Worm (Caenorhabditis elegans) whole organism, L4/young adult: ENCODE measurements around the gene nuo-3.
"Not testable (repeated sequence)": the region's sequence is repeated elsewhere in the genome, so short reads cannot be mapped to it uniquely, and the experiment has no call there.

Source experiments
- W03F9.2 ChIP-seq: fragments of 150-350 bp; optimal IDR thresholded peaks from 2 replicates; lab custom pipeline; 2014; ENCODE audit warnings: missing biosample characterization, missing genetic modification characterization
- dao-5 ChIP-seq: sonication (generic microtip); optimal IDR thresholded peaks from 2 replicates; lab custom pipeline; 2016; ENCODE audit warnings: missing genotype, missing genetic modification characterization, moderate library complexity, missing compliant biosample characterization
- him-1 ChIP-seq: sonication (generic microtip); optimal IDR thresholded peaks from 2 replicates; lab custom pipeline; 2016; ENCODE audit warnings: missing genotype, missing genetic modification reagents, missing genetic modification characterization, missing compliant biosample characterization

nuo-3 gene

DNA sequence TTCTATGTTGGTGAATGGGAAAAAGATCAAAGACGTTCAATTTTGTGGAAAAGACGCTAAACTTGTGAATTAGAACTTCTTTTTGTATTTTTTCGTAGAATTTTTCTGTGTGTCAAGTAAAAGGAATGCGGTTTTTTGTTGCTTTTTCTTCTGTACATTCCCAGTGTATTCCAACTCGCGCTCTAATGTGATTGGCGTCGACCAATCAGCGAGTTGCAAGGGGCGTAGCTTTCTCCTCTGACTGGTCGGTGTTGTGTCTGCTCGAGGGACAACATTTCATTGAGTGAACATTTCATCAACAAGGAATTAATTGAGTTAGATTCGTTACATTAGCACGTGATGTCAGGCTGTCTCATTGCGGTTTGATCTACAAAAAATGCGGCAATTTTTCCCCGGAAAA, 3.6 kb upstream of the nuo-3 start:
- TF ChIP-seq dao-5 (tag; lab: Kevin White, UChicago) = no peak
- no peak for TF ChIP-seq him-1 (tag; lab: Kevin White, UChicago)
- no peak for TF ChIP-seq W03F9.2 (tag; lab: Kevin White, UChicago)

DNA sequence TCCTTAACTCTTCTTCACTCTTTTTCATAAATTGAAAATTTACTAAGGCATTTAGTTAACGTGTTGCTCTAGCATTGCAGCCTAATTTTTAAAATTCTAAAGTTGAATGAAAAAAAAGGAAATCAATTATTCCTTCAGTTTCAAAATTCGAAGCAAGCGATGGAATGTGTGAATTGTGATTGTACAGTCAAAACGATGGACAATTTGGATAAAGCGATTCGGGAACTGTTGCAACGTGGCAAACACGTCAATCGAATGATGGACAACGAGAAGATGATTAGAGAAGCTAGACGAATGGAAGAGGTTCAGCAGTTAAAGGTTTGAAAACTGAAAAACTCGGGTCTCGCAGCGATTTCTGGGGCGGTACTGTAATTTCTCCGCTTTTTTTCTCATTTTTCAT, 1.8 kb upstream of the nuo-3 start, which contains the start of gene Y57G11C.14:
Gene Y57G11C.14 (plus strand): TSS at position 126 of the 400 bp plus-strand sequence.
- TF ChIP-seq W03F9.2 (tag; lab: Kevin White, UChicago) = no peak
- TF ChIP-seq dao-5 (tag; lab: Kevin White, UChicago) = no peak
- no peak for TF ChIP-seq him-1 (tag; lab: Kevin White, UChicago)

- TF ChIP-seq dao-5 (tag; lab: Kevin White, UChicago) (no peak), him-1 (tag; lab: Kevin White, UChicago) (no peak), W03F9.2 (tag; lab: Kevin White, UChicago) (no peak)
Observed at ce11 chrIV:14797849-14798248, 505 bp upstream of the nuo-3 start, which contains the start of gene arl-8. arl-8 (plus strand) TSS chrIV:14798149.

DNA sequence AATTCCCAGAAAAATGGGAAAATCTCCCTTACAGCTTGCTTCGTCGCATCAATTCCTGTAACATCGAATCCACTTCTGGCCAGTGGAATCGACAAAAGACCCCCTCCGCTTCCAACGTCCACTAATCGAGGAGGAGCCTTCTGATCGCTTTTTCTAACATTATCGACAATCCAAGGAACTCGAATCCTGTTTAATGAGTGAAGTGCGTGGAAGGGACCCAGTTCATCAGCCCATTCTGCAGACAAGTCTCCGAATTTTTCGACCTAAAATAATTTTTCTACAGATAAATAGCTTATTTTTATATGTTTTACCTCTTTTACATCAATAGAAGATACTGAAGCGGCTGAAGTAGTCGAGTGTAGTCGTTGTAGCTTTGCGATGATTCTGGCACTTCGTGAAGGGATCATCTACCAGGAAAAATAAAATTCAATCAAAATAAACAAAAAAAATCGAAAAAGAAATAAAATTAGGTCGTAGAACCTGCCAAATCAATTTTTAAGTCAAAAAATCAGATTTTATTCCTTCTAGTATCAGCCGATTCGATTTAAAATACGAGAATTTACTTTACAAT, 1.3 kb downstream of the nuo-3 start, which contains the start of gene coq-3:
Gene coq-3 (minus strand): TSS at position 407 of the 571 bp plus-strand sequence.
- TF ChIP-seq dao-5 (tag; lab: Kevin White, UChicago) = no peak
- no peak for TF ChIP-seq him-1 (tag; lab: Kevin White, UChicago)
- no peak for TF ChIP-seq W03F9.2 (tag; lab: Kevin White, UChicago)

DNA sequence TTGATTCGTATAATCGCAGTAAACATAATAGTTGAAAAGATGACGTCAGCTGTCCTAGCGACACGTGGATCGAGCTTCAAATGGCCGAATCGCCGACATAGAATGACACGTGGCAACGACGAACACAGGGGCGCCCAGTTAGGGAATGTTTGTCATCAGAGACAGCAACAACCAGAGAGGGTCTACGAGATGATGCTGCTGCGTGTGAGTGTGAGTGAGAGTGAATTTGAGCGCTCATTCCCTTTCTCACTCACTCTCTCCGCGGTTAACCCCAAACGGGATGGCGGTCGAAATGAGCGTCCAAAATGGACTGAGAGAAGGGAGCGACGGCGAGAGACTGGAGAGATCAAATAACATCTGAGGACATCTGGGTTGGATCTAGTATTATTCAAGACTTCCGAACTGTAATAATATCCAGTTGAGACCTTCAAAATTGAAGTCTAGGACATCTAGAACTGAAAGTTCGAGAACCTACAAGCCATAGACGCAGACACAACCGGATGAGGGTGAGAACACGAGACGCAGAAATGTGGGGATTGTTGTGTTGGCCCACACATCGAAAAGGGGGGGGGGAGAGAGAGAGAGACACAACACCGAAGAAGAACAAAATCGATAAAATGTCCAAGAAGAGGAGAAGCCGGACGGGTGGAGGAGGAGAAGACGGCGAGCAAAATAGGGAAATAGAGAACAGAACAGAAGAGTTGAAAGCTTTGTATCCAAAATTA, 3.3 kb downstream of the nuo-3 start:
- no peak for TF ChIP-seq W03F9.2 (tag; lab: Kevin White, UChicago)
- peak; percentile 26 for TF ChIP-seq him-1 (tag; lab: Kevin White, UChicago)
- no peak for TF ChIP-seq dao-5 (tag; lab: Kevin White, UChicago)

DNA sequence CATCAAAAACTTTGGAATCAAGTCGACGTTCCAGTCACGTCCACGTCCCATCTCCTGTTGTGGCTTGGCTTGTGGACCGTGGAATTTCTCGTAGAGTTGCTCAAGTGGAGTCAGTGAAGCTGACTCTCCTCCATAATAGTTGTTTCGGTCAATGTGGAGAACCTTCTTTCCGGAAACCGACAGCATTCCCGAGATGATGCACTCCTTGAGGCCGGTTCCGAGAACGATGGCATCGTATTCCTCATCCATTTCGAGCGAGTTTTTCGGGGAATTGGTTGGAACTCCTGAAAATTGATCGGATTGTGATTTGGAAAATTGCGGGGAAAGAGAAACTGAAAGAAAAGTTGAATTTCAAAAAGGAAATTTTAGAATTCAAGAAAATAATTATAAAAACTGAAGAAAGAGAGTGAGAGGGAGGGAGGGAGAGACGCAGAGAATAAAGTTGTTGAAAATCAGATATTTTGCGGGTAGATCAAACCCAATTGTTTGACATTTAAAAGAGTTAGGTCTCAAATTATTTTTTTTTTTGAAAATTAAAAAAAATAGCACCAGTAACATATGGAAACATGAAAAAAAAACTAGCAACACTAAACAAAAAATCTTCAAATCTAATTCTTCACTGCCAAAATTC, 4.6 kb downstream of the nuo-3 start, which contains the start of gene gdi-1:
Gene gdi-1 (minus strand): TSS at position 286 of the 631 bp plus-strand sequence.
- TF ChIP-seq W03F9.2 (tag; lab: Kevin White, UChicago) (no peak), dao-5 (tag; lab: Kevin White, UChicago) (no peak), him-1 (tag; lab: Kevin White, UChicago) (no peak)

DNA sequence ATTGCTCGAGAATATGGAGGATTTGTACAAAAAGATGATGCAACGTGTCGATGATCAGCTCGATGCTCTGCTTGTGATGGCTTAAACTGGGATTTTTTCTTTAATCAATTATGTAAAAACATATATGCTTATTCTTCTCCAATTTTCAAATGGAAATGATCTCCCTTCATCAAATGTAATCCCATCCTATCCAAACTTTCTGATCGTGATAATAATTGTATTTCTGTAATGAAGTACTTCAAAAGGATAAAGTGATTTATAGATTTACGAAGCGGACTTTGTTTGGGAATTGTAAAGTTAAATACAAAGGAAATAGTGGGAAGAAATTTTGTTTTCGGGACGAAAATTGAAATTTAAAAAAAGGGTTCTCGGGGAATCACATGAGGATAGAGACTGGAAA, 6.8 kb downstream of the nuo-3 start:
- TF ChIP-seq W03F9.2 (tag; lab: Kevin White, UChicago) = no peak
- no peak for TF ChIP-seq dao-5 (tag; lab: Kevin White, UChicago)
- no peak for TF ChIP-seq him-1 (tag; lab: Kevin White, UChicago)

DNA sequence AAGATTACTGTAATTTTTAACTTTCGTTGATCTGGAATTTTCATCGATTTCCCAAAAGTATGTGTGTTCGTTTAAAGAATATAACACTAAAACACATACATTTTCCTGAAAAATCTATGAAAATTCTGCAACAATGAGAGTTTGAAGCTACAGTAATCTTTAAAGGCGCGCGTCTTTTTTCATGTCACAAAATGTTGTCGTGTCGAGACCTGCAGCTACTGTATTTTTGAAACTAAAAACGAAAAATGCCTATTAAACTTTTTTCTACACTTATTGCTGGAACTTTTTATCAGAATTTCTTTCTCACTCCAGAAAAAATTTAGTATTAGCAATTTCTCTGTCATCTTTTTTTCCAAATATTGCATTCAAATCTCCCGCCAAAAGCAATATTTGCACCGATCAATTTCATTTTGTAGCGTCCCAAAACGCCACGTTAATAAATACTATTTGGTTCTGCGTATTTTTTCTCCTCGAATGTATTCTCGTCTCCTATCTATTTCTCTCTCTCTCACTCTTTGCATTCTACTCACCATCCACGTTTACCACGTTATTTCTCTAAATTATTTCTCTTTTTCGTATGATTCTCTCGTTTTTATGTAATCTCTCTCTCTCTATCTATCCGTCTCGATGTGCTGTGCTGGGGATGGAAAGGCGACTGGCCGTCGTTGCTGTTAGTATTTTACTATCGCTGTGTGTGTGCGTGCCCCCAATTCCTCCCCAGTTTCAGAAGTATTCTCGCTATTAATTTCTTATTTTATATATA, 10.8 kb downstream of the nuo-3 start, which contains the start of gene melo-1:
Gene melo-1 (plus strand): TSS at position 658 of the 763 bp plus-strand sequence.
- TF ChIP-seq him-1 (tag; lab: Kevin White, UChicago) (peak; percentile 44), W03F9.2 (tag; lab: Kevin White, UChicago) (no peak), dao-5 (tag; lab: Kevin White, UChicago) (no peak)

- TF ChIP-seq dao-5 (tag; lab: Kevin White, UChicago) (no peak), him-1 (tag; lab: Kevin White, UChicago) (no peak), W03F9.2 (tag; lab: Kevin White, UChicago) (no peak)
Observed at ce11 chrIV:14784481-14784880, 12.9 kb downstream of the nuo-3 start, which contains the start of gene nlp-56. nlp-56 (minus strand) TSS chrIV:14784737.

DNA sequence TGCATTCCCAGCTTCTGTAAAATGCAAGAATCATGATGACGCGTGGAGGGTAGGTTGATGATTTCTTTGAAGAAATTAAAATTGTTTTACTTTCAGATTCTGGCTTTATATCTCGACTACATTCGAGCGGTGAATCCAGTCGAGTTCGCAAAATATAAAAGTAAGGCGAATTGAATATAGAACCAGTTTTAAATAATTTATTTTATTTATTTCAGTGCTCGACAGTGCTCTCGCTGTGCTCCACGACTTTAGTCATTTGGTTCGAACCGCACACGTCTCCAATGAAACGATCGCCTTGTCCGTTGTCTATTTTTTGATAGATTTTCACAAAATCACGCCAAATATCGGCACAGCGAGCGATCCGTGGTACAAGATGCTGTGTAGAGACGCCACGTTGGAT, 15.1 kb downstream of the nuo-3 start, which contains the start of gene Y57G11C.1130:
Gene Y57G11C.1130 (plus strand): TSS at position 301 of the 400 bp plus-strand sequence.
- TF ChIP-seq W03F9.2 (tag; lab: Kevin White, UChicago) (no peak), him-1 (tag; lab: Kevin White, UChicago) (no peak), dao-5 (tag; lab: Kevin White, UChicago) (no peak)

- TF ChIP-seq W03F9.2 (tag; lab: Kevin White, UChicago) (no peak), him-1 (tag; lab: Kevin White, UChicago) (no peak), dao-5 (tag; lab: Kevin White, UChicago) (no peak)
Observed at ce11 chrIV:14781537-14781936, 15.8 kb downstream of the nuo-3 start, which contains the start of gene Y57G11C.8. Y57G11C.8 (plus strand) TSS chrIV:14781837.

DNA sequence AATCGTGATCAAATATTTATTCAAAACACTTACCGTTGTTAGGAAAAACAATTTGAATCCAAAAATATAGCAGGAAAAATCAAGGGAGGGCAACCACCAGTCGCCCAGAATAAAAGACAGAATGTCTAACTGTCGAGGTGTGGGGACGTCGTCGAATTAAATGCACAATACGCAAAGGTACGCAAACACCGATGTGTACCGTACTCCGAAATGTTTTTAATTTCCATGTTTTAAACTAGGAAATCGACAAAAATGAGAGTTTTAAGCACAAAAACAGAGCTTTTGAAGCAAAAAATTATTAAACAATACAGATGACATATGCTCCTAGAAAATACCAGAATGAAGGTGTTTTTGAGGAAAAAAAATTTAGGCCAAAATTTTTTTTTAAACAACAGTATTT, 22.9 kb downstream of the nuo-3 start, which contains the start of gene Y57G11C.51:
Gene Y57G11C.51 (minus strand): TSS at position 101 of the 400 bp plus-strand sequence.
- TF ChIP-seq him-1, dao-5, W03F9.2 (tag; lab: Kevin White, UChicago): not testable (repeated sequence)
